Worm (Caenorhabditis elegans) whole organism, L1 larva: ENCODE measurements around the gene clec-7.

Experiments
- aly-2 ChIP-seq: fragments of 150-350 bp; optimal IDR thresholded peaks from 2 replicates; lab custom pipeline; 2014; ENCODE audit warnings: missing biosample characterization, missing genetic modification characterization
- ceh-8 ChIP-seq: fragments of 200-800 bp; sonication (Bioruptor generic); optimal IDR thresholded peaks from 2 replicates; lab custom pipeline; 2018; ENCODE audit warnings: mild to moderate bottlenecking, missing genetic modification characterization, moderate library complexity, missing compliant biosample characterization
- fkh-8 ChIP-seq: sonication (generic microtip); optimal IDR thresholded peaks from 2 replicates; lab custom pipeline; 2016; ENCODE audit warnings: mild to moderate bottlenecking, missing genetic modification characterization, missing compliant biosample characterization
- jun-1 ChIP-seq: fragments of 150-350 bp; optimal IDR thresholded peaks from 2 replicates; lab custom pipeline; 2014; ENCODE audit warnings: missing biosample characterization, missing genetic modification reagents, missing genetic modification characterization
- lin-39 ChIP-seq: fragments of 150-350 bp; optimal IDR thresholded peaks from 2 replicates; lab custom pipeline; 2014; ENCODE audit warnings: missing biosample characterization, missing genetic modification reagents, missing genetic modification characterization
- mab-9 ChIP-seq: fragments of 200-800 bp; sonication (Bioruptor generic); IDR thresholded peaks from 2 replicates; pipeline ENCODE4 v1.3.6; 2022; ENCODE audit warnings: missing genetic modification reagents, missing genetic modification characterization, missing compliant biosample characterization
- nhr-237 ChIP-seq: fragments of 150-350 bp; optimal IDR thresholded peaks from 2 replicates; lab custom pipeline; 2014; ENCODE audit warnings: missing biosample characterization, missing genetic modification characterization
- nhr-84 ChIP-seq: sonication (generic microtip); optimal IDR thresholded peaks from 2 replicates; lab custom pipeline; 2017; ENCODE audit warnings: missing biosample characterization, missing genetic modification characterization
- pax-3 ChIP-seq: fragments of 200-800 bp; sonication (Bioruptor generic); optimal IDR thresholded peaks from 2 replicates; lab custom pipeline; 2018; ENCODE audit warnings: mild to moderate bottlenecking, missing genetic modification characterization, moderate library complexity, missing compliant biosample characterization
- pqm-1 ChIP-seq: sonication (generic microtip); optimal IDR thresholded peaks from 3 replicates; lab custom pipeline; 2017; ENCODE audit warnings: missing biosample characterization, missing genetic modification characterization
- unc-62 ChIP-seq: fragments of 150-350 bp; optimal IDR thresholded peaks from 2 replicates; lab custom pipeline; 2014; ENCODE audit warnings: missing biosample characterization, missing genetic modification reagents, missing genetic modification characterization

DNA sequence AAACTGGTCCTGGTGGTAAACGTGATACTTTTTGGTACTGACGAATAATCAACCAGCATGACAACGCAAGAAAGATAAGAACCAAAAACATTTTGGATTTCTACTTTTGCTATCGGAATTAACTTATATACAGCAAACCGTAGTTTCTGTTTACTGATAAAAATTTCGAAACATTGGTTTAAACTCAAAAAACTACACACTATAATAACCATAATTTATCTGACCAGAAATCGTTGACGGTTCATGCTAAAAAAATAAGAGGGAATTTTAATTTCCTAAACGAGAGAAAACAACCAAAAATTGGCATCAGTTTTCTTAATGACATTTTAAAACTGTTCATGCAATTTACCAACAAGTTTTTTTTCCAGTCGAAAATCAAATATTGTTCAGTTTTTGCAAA lies 33.5 kb downstream of the clec-7 start, which contains the start of gene cyp-35A1:
- TF ChIP-seq pax-3 (tag; lab: Kevin White, UChicago) (no peak), unc-62 (no peak), jun-1 (tag; lab: Kevin White, UChicago) (no peak), mab-9 (no peak), pqm-1 (tag; lab: Kevin White, UChicago) (no peak), nhr-237 (tag; lab: Kevin White, UChicago) (no peak), aly-2 (tag; lab: Kevin White, UChicago) (no peak), nhr-84 (no peak), ceh-8 (GFP tag; lab: Kevin White, UChicago) (no peak), lin-39 (tag; lab: Kevin White, UChicago) (no peak), fkh-8 (tag; lab: Kevin White, UChicago) (no peak)
